Worm (Caenorhabditis elegans) whole organism, midembryonic: ENCODE results near the gene K02G10.15.

Experiments
- T22C8.4 ChIP-seq: fragments of 200-800 bp; sonication (Bioruptor generic); IDR thresholded peaks from 2 replicates; pipeline ENCODE4 v1.3.6; 2022; ENCODE audit warnings: missing genetic modification characterization, missing compliant biosample characterization
- cog-1 ChIP-seq: sonication (generic microtip); optimal IDR thresholded peaks from 2 replicates; lab custom pipeline; 2016; ENCODE audit warnings: missing genetic modification characterization, missing compliant biosample characterization
- flt-1 ChIP-seq: fragments of 200-800 bp; sonication (Bioruptor generic); IDR thresholded peaks from 2 replicates; pipeline ENCODE4 v1.3.6; 2022; ENCODE audit warnings: missing genetic modification characterization, missing compliant biosample characterization
- klf-2 ChIP-seq: fragments of 200-800 bp; sonication (Bioruptor generic); conservative IDR thresholded peaks from 2 replicates; pipeline ENCODE4 v1.3.6; 2022; ENCODE audit warnings: missing genetic modification reagents, missing genetic modification characterization, missing compliant biosample characterization
- med-1 ChIP-seq: sonication (generic microtip); optimal IDR thresholded peaks from 2 replicates; lab custom pipeline; 2017; ENCODE audit warnings: missing genetic modification characterization, mild to moderate bottlenecking, missing compliant biosample characterization, antibody characterized with exemption, missing genetic modification reagents; ENCODE audit not compliant: insufficient read depth
- ref-1 ChIP-seq: fragments of 200-800 bp; sonication (Bioruptor generic); conservative IDR thresholded peaks from 2 replicates; pipeline ENCODE4 v1.3.6; 2022; ENCODE audit warnings: missing genetic modification reagents, missing genetic modification characterization, missing compliant biosample characterization
- tab-1 ChIP-seq: fragments of 200-800 bp; sonication (Bioruptor generic); IDR thresholded peaks from 2 replicates; pipeline ENCODE4 v1.3.6; 2022; ENCODE audit warnings: missing genetic modification characterization, missing compliant biosample characterization
- ztf-23 ChIP-seq: fragments of 200-800 bp; sonication (Bioruptor generic); IDR thresholded peaks from 2 replicates; pipeline ENCODE4 v1.3.6; 2022; ENCODE audit warnings: missing genetic modification reagents, missing genetic modification characterization, missing compliant biosample characterization
- ztf-29 ChIP-seq: fragments of 200-800 bp; sonication (Bioruptor generic); IDR thresholded peaks from 2 replicates; pipeline ENCODE4 v1.3.6; 2022; ENCODE audit warnings: missing genetic modification reagents, missing genetic modification characterization, missing compliant biosample characterization

Gene K02G10.15

DNA sequence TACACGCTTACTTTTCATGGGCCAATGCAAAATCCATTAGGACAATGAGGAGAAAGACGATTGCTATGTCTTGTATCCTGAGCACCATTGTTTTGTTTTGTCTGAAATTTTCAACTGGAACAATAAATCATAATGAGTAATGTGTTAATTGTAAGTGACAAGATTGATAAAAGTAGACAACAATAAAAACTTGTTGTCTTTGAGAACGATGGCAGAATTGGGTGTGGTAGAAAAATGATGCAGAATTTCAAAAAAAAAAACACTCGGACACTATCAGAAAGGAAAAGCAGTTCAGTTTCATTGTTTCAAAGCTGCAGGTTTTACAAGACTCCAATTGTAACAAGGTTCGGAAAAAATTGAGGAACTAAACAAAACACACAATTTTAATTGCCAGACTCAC, at the start of gene K02G10.15:
Gene K02G10.15 (minus strand): TSS at position 101 of the 400 bp plus-strand sequence.
- TF ChIP-seq ztf-29: no peak
- no peak for TF ChIP-seq flt-1 (GFP tag; lab: Robert Waterston, UW)
- no peak for TF ChIP-seq ref-1 (GFP tag; lab: Robert Waterston, UW)
- no peak for TF ChIP-seq ztf-23 (GFP tag; lab: Robert Waterston, UW)
- TF ChIP-seq tab-1 (GFP tag; lab: Robert Waterston, UW): no peak
- TF ChIP-seq T22C8.4 (GFP tag; lab: Robert Waterston, UW): no peak
- no peak for TF ChIP-seq cog-1 (tag; lab: Kevin White, UChicago)
- TF ChIP-seq med-1 (GFP tag; lab: Kevin White, UChicago): no peak
- TF ChIP-seq klf-2 (GFP tag; lab: Robert Waterston, UW): no peak

DNA sequence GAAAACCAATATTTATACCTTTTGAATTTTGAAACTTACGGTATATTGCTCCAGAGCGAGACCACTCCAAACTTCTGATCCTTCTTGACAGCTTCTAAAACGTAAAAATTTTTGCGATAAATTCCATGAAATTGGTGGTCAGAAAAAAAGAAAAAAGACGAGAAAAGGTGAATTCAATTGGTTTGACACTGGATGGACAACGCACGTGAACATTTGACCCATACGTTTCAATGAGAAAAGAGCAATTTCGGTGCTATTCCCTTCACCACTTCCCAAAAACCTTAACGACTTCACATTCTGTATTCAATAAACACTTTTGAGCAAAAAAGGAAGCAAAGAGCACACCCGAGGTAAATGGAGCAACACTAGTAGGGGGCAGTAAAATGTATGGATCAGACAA, 44.9 kb upstream of the K02G10.15 start, which contains the start of gene acc-3:
Gene acc-3 (minus strand): TSS at position 101 of the 400 bp plus-strand sequence.
- no peak for TF ChIP-seq ref-1 (GFP tag; lab: Robert Waterston, UW)
- no peak for TF ChIP-seq cog-1 (tag; lab: Kevin White, UChicago)
- TF ChIP-seq T22C8.4 (GFP tag; lab: Robert Waterston, UW): no peak
- no peak for TF ChIP-seq ztf-23 (GFP tag; lab: Robert Waterston, UW)
- no peak for TF ChIP-seq tab-1 (GFP tag; lab: Robert Waterston, UW)
- TF ChIP-seq ztf-29: no peak
- TF ChIP-seq klf-2 (GFP tag; lab: Robert Waterston, UW): no peak
- no peak for TF ChIP-seq flt-1 (GFP tag; lab: Robert Waterston, UW)
- TF ChIP-seq med-1 (GFP tag; lab: Kevin White, UChicago): no peak

DNA sequence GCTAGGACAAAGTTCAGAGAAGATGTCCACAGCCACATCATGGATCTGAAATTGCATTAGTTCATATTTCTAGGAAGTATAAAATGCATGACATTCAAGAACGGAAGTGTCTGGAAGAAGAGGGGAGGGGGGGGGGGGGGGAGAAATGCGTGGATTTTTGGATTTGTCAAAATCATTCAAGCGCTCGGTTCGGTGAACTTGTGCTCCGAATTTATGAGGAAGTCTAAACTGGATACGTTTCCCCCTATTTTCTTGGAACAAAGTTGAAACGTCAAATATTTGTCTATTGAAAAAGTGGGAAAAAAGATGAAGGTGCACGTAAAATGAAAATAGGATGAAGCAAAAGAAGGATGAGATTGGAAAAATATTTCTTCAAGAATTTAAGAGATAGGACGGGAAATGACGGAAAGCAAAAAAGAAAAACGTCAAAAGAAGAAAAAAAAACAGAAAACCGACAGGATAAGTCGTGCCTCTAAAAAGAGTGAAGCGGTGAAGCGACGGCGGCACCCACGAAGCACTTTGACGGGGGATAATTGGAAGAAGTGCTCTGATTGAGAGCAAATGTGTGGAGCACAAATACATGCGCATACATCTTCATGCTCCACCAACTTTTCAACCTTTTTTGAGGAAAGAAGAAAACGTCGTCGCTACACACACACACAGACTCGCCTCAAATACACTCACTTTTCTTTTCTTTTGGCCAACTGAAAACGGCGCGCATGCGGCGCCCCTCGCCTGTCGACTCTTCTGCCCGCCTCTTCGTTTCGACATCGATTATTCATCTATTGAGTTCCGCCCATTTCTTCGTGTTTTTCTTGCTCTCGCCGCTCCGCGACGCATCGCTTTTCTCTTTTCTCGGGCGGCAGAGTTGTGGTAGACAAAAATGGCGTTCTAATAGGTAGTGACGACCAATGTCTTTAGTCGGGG, 38.4 kb upstream of the K02G10.15 start, which contains the start of gene F55D10.4:
Gene F55D10.4 (minus strand): TSS at position 51 of the 927 bp plus-strand sequence.
- TF ChIP-seq ztf-29: no peak
- TF ChIP-seq med-1 (GFP tag; lab: Kevin White, UChicago): no peak
- TF ChIP-seq ref-1 (GFP tag; lab: Robert Waterston, UW): no peak
- no peak for TF ChIP-seq T22C8.4 (GFP tag; lab: Robert Waterston, UW)
- TF ChIP-seq klf-2 (GFP tag; lab: Robert Waterston, UW): no peak
- no peak for TF ChIP-seq flt-1 (GFP tag; lab: Robert Waterston, UW)
- no peak for TF ChIP-seq tab-1 (GFP tag; lab: Robert Waterston, UW)
- no peak for TF ChIP-seq ztf-23 (GFP tag; lab: Robert Waterston, UW)
- TF ChIP-seq cog-1 (tag; lab: Kevin White, UChicago): no peak

DNA sequence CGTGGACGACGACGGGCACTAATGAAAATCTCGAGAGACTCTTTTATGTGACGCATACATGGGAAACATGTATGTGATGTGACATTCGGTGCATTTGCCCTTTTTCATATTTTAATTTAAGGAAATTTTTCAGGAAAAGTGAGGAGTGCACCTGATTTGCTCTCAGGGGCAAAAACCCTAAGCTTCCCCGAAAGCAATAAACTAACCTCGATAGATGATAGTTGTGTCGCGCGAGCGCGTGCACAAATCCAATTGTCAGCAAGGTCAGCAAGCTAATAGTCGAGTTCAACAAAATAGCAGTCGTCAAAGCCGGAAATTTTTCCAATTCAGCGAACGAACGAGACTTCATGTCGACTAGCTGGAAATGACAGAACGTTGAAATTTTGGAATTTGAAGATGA, 35.6 kb upstream of the K02G10.15 start:
- TF ChIP-seq flt-1 (GFP tag; lab: Robert Waterston, UW) (no peak), tab-1 (GFP tag; lab: Robert Waterston, UW) (no peak), med-1 (GFP tag; lab: Kevin White, UChicago) (no peak), cog-1 (tag; lab: Kevin White, UChicago) (no peak), ref-1 (GFP tag; lab: Robert Waterston, UW) (no peak), ztf-29 (no peak)

DNA sequence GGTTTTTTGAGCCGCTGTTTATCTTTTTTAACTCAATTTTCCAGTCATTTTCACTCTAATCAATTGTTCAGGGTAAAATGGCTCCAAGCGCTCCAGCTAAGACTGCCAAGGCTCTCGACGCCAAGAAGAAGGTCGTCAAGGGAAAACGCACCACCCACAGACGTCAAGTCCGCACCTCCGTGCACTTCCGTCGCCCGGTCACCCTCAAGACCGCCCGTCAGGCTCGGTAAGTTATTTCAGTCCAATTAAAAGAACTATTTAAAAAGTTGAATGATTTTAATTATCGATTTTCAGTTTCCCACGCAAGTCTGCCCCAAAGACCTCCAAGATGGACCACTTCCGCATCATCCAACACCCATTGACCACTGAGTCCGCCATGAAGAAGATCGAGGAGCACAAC, 32.6 kb upstream of the K02G10.15 start, which contains the start of gene rpl-25.1:
Gene rpl-25.1 (plus strand): TSS at position 72 of the 400 bp plus-strand sequence.
- 0 out of 2 replicates have a peak, but pooled peaks have one; percentile 20 for TF ChIP-seq tab-1 (GFP tag; lab: Robert Waterston, UW)
- TF ChIP-seq T22C8.4 (GFP tag; lab: Robert Waterston, UW): peak; percentile 39; the same call in 1 of the 2 replicates
- TF ChIP-seq ref-1 (GFP tag; lab: Robert Waterston, UW): no peak

DNA sequence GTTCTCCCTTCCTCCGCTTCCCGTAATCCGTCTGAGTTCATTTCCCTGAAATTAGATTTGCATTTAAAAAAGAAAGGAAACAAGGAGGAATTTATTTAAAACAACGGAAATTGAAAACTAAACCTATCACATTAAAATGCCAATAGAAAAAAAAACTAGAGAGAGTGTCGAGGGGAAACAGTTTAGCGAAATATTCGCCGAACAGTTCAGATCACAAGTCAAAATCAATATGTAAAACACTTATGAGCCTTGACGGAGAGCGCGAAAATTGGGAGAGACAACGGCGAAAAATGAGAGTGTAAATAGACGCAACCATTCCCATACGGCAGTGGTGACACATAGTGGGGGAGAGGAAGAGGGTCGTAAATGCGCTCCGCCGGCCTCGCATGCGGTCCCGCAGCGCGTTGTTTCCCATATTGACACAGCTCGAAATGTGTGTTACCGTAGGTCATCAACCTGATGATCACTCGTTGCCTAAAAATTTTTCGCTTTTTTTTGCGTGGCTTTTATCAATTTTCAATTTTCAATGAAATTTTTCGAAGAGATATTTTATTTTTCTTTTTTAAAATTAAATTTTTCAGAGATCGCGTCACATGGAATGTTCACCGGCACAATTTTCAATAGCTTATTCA, 29.3 kb upstream of the K02G10.15 start, which contains the start of the genes dnj-14 and glit-1:
Gene dnj-14 (minus strand): TSS at position 51 of the 632 bp plus-strand sequence.
Gene glit-1 (plus strand): TSS at position 582 of the 632 bp plus-strand sequence.
- TF ChIP-seq flt-1 (GFP tag; lab: Robert Waterston, UW) (peak; percentile 72), med-1 (GFP tag; lab: Kevin White, UChicago) (no peak), ztf-29 (no peak), T22C8.4 (GFP tag; lab: Robert Waterston, UW) (peak; percentile 5; the same call in 1 of the 2 replicates), klf-2 (GFP tag; lab: Robert Waterston, UW) (no peak), ref-1 (GFP tag; lab: Robert Waterston, UW) (no peak), tab-1 (GFP tag; lab: Robert Waterston, UW) (no peak), ztf-23 (GFP tag; lab: Robert Waterston, UW) (peak; percentile 77), cog-1 (tag; lab: Kevin White, UChicago) (peak; percentile 83)

DNA sequence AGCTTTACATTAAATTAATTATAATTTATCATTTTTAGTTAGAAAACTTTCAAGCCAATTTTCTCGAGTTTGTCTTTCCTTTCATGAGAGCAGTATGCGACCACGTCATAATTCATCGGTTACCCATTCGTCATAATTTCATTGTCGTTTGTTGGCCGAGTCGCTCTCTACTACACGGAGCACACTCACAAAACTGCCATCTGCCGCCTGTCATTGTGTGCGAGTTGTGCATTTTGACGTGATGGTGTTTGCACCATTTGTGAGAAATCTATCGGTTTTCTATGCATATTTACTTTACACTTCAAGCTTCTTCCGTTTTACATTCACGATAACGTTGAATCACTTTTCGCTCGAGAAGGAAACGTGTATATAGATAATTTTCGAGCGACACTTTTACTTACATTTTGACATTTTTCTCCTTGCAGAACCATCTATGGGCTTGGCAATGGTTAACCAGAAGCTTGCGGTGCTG, 24.3 kb upstream of the K02G10.15 start, which contains the start of gene dhhc-10:
Gene dhhc-10 (plus strand): TSS at position 422 of the 472 bp plus-strand sequence.
- TF ChIP-seq ztf-29 (no peak), cog-1 (tag; lab: Kevin White, UChicago) (peak; percentile 59)

DNA sequence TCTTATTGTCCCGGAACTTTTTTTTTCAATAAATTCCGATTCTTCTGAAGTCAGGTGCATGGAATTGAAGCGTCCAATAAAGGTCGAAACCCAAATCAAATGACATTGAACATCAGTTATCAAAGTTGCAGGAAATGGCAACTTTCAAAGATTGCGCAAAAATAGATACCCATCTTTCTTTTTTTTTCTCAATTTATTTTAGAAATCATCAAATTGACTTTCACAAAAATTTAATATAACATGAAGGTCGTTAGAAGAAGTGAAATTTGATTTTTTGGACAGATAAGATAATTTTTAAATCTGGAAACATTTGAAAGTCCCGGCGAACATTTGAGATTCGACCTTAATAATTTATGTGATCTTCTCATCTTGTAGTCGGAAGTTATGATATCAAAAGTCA, 23.1 kb upstream of the K02G10.15 start:
- no peak for TF ChIP-seq ztf-23 (GFP tag; lab: Robert Waterston, UW)
- TF ChIP-seq ztf-29: no peak
- TF ChIP-seq T22C8.4 (GFP tag; lab: Robert Waterston, UW): no peak
- TF ChIP-seq tab-1 (GFP tag; lab: Robert Waterston, UW): no peak
- TF ChIP-seq cog-1 (tag; lab: Kevin White, UChicago): no peak
- no peak for TF ChIP-seq ref-1 (GFP tag; lab: Robert Waterston, UW)
- no peak for TF ChIP-seq med-1 (GFP tag; lab: Kevin White, UChicago)
- TF ChIP-seq flt-1 (GFP tag; lab: Robert Waterston, UW): no peak
- TF ChIP-seq klf-2 (GFP tag; lab: Robert Waterston, UW): no peak
